Worm (Caenorhabditis elegans) whole organism, young adult: ENCODE results near the gene K01A2.6.

Source experiments
- B0019.2 ChIP-seq: fragments of 200-800 bp; sonication (Bioruptor generic); conservative IDR thresholded peaks from 2 replicates; pipeline ENCODE4 v1.3.6; 2022; ENCODE audit warnings: missing genetic modification reagents, missing genetic modification characterization, missing compliant biosample characterization
- F10E7.11 ChIP-seq: sonication (generic microtip); optimal IDR thresholded peaks from 2 replicates; lab custom pipeline; 2017; ENCODE audit warnings: mild to moderate bottlenecking, missing genetic modification characterization, moderate library complexity, missing compliant biosample characterization
- F23B12.7 ChIP-seq: sonication (generic microtip); optimal IDR thresholded peaks from 2 replicates; lab custom pipeline; 2017; ENCODE audit warnings: missing genetic modification characterization, mild to moderate bottlenecking, missing compliant biosample characterization, antibody characterized with exemption, moderate library complexity; ENCODE audit not compliant: insufficient read depth
- K11D2.4 ChIP-seq: fragments of 200-800 bp; sonication (Bioruptor generic); IDR thresholded peaks from 2 replicates; pipeline ENCODE4 v1.3.6; 2022; ENCODE audit warnings: missing genetic modification reagents, missing genetic modification characterization, missing compliant biosample characterization
- T26A5.8 ChIP-seq: sonication (generic microtip); optimal IDR thresholded peaks from 2 replicates; lab custom pipeline; 2016; ENCODE audit warnings: missing genetic modification characterization, missing compliant biosample characterization
- Y95B8A.8 ChIP-seq: fragments of 200-800 bp; sonication (Bioruptor generic); IDR thresholded peaks from 2 replicates; pipeline ENCODE4 v1.3.6; 2022; ENCODE audit warnings: missing genetic modification reagents, missing genetic modification characterization, missing compliant biosample characterization
- ZK185.1 ChIP-seq: sonication (generic microtip); optimal IDR thresholded peaks from 2 replicates; lab custom pipeline; 2016; ENCODE audit warnings: mild to moderate bottlenecking, missing genetic modification characterization, missing compliant biosample characterization; ENCODE audit not compliant: poor library complexity, severe bottlenecking
- akir-1 ChIP-seq: fragments of 200-800 bp; sonication (Bioruptor generic); optimal IDR thresholded peaks from 2 replicates; lab custom pipeline; 2018; ENCODE audit warnings: mild to moderate bottlenecking, missing genetic modification characterization, moderate library complexity, missing compliant biosample characterization
- ama-1 ChIP-seq, 3 experiments: fragments of 150-350 bp in 1 of 3; sonication (generic microtip) in 2 of 3; optimal IDR thresholded peaks; 2 replicates each; lab custom pipeline; 2014 to 2018; ENCODE audit warnings: missing biosample characterization in 2 of 3, missing genetic modification characterization in 2 of 3, missing genetic modification reagents in 2 of 3
- athp-1 ChIP-seq: sonication (generic microtip); optimal IDR thresholded peaks from 2 replicates; lab custom pipeline; 2017; ENCODE audit warnings: mild to moderate bottlenecking, missing genetic modification characterization, missing compliant biosample characterization
- attf-3 ChIP-seq: fragments of 200-800 bp; sonication (Bioruptor generic); conservative IDR thresholded peaks from 2 replicates; pipeline ENCODE4 v1.3.6; 2022; ENCODE audit warnings: missing genetic modification reagents, missing genetic modification characterization, missing compliant biosample characterization
- bed-1 ChIP-seq: fragments of 200-800 bp; sonication (Bioruptor generic); IDR thresholded peaks from 2 replicates; pipeline ENCODE4 v1.3.6; 2022; ENCODE audit warnings: missing genetic modification reagents, missing genetic modification characterization, missing compliant biosample characterization
- ceh-100 ChIP-seq: fragments of 200-800 bp; sonication (Bioruptor generic); IDR thresholded peaks from 2 replicates; pipeline ENCODE4 v1.3.6; 2022; ENCODE audit warnings: missing genetic modification reagents, missing genetic modification characterization, missing compliant biosample characterization
- ceh-58 ChIP-seq: fragments of 200-800 bp; sonication (Bioruptor generic); IDR thresholded peaks from 2 replicates; pipeline ENCODE4 v1.3.6; 2022; ENCODE audit warnings: missing genetic modification characterization, missing compliant biosample characterization
- ceh-79 ChIP-seq: sonication (generic microtip); optimal IDR thresholded peaks from 2 replicates; lab custom pipeline; 2017; ENCODE audit warnings: mild to moderate bottlenecking, missing genetic modification characterization, missing compliant biosample characterization
- dox-1 ChIP-seq: fragments of 200-800 bp; sonication (Bioruptor generic); IDR thresholded peaks from 2 replicates; pipeline ENCODE4 v1.3.6; 2022; ENCODE audit warnings: missing genetic modification reagents, missing genetic modification characterization, missing compliant biosample characterization
- egl-44 ChIP-seq: fragments of 200-800 bp; sonication (Bioruptor generic); IDR thresholded peaks from 2 replicates; pipeline ENCODE4 v1.3.6; 2022; ENCODE audit warnings: missing genetic modification reagents, missing genetic modification characterization, missing compliant biosample characterization
- ekl-4 ChIP-seq: fragments of 200-800 bp; sonication (Bioruptor generic); IDR thresholded peaks from 2 replicates; pipeline ENCODE4 v1.3.6; 2022; ENCODE audit warnings: missing genetic modification reagents, missing genetic modification characterization, missing compliant biosample characterization
- fkh-3 ChIP-seq: sonication (generic microtip); optimal IDR thresholded peaks from 2 replicates; lab custom pipeline; 2016; ENCODE audit warnings: mild to moderate bottlenecking, missing genetic modification characterization, missing compliant biosample characterization
- gei-17 ChIP-seq: fragments of 200-800 bp; sonication (Bioruptor generic); optimal IDR thresholded peaks from 2 replicates; lab custom pipeline; 2018; ENCODE audit warnings: mild to moderate bottlenecking, missing genetic modification characterization, missing compliant biosample characterization
- hlh-12 ChIP-seq: sonication (generic microtip); optimal IDR thresholded peaks from 2 replicates; lab custom pipeline; 2016; ENCODE audit warnings: missing genetic modification characterization, missing compliant biosample characterization
- hlh-26 ChIP-seq: fragments of 200-800 bp; sonication (Bioruptor generic); conservative IDR thresholded peaks from 2 replicates; pipeline ENCODE4 v1.3.6; 2022; ENCODE audit warnings: missing genetic modification reagents, missing genetic modification characterization, missing compliant biosample characterization
- lag-1 ChIP-seq: fragments of 200-800 bp; sonication (Bioruptor generic); IDR thresholded peaks from 2 replicates; pipeline ENCODE4 v1.3.6; 2022; ENCODE audit warnings: missing genetic modification reagents, missing genetic modification characterization, missing compliant biosample characterization
- lin-54 ChIP-seq: fragments of 200-800 bp; sonication (Bioruptor generic); optimal IDR thresholded peaks from 2 replicates; lab custom pipeline; 2018; ENCODE audit warnings: mild to moderate bottlenecking, missing genetic modification characterization, missing compliant biosample characterization
- lsl-1 ChIP-seq: fragments of 200-800 bp; sonication (Bioruptor generic); optimal IDR thresholded peaks from 2 replicates; lab custom pipeline; 2018; ENCODE audit warnings: mild to moderate bottlenecking, missing genetic modification characterization, moderate library complexity, missing compliant biosample characterization
- lsy-27 ChIP-seq: sonication (generic microtip); optimal IDR thresholded peaks from 2 replicates; lab custom pipeline; 2017; ENCODE audit warnings: missing genetic modification characterization, mild to moderate bottlenecking, missing compliant biosample characterization, antibody characterized with exemption, missing genotype, borderline replicate concordance; ENCODE audit not compliant: insufficient read depth
- madf-6 ChIP-seq: fragments of 200-800 bp; sonication (Bioruptor generic); IDR thresholded peaks from 2 replicates; pipeline ENCODE4 v1.3.6; 2022; ENCODE audit warnings: missing genetic modification reagents, missing genetic modification characterization, missing compliant biosample characterization
- mcd-1 ChIP-seq: fragments of 200-800 bp; sonication (Bioruptor generic); IDR thresholded peaks from 2 replicates; pipeline ENCODE4 v1.3.6; 2022; ENCODE audit warnings: missing genetic modification reagents, missing genetic modification characterization, missing compliant biosample characterization
- nfya-2 ChIP-seq: fragments of 200-800 bp; sonication (Bioruptor generic); IDR thresholded peaks from 2 replicates; pipeline ENCODE4 v1.3.6; 2022; ENCODE audit warnings: missing genetic modification reagents, missing genetic modification characterization, missing compliant biosample characterization
- nfyb-1 ChIP-seq: fragments of 200-800 bp; sonication (Bioruptor generic); IDR thresholded peaks from 2 replicates; pipeline ENCODE4 v1.3.6; 2022; ENCODE audit warnings: missing genetic modification reagents, missing genetic modification characterization, missing compliant biosample characterization
- nhr-120 ChIP-seq: fragments of 200-800 bp; sonication (Bioruptor generic); IDR thresholded peaks from 2 replicates; pipeline ENCODE4 v1.3.6; 2022; ENCODE audit warnings: missing genetic modification characterization, missing compliant biosample characterization
- nhr-179 ChIP-seq: sonication (generic microtip); optimal IDR thresholded peaks from 2 replicates; lab custom pipeline; 2016; ENCODE audit warnings: mild to moderate bottlenecking, missing genetic modification characterization, missing compliant biosample characterization
- nhr-90 ChIP-seq: sonication (generic microtip); optimal IDR thresholded peaks from 2 replicates; lab custom pipeline; 2016; ENCODE audit warnings: missing genotype, mild to moderate bottlenecking, missing genetic modification characterization, missing compliant biosample characterization
- rec-8 ChIP-seq, 2 experiments: sonication (generic microtip); optimal IDR thresholded peaks; 2 replicates each; lab custom pipeline; 2016; ENCODE audit warnings: mild to moderate bottlenecking in 2 of 2, missing genetic modification characterization in 2 of 2, missing genetic modification reagents in 2 of 2, missing genotype in 2 of 2, missing biosample characterization in 1 of 2, missing compliant biosample characterization in 1 of 2, moderate library complexity in 1 of 2
- repo-1 ChIP-seq: sonication (generic microtip); optimal IDR thresholded peaks from 2 replicates; lab custom pipeline; 2017; ENCODE audit warnings: mild to moderate bottlenecking, missing genetic modification characterization, missing compliant biosample characterization
- rpc-1 ChIP-seq, 2 experiments: fragments of 150-350 bp in 1 of 2; sonication (generic microtip) in 1 of 2; optimal IDR thresholded peaks; 2 replicates each; lab custom pipeline; 2014 to 2018; ENCODE audit warnings: missing biosample characterization in 1 of 2, missing genetic modification characterization in 1 of 2, missing genetic modification reagents in 1 of 2, missing genotype in 1 of 2
- somi-1 ChIP-seq: fragments of 200-800 bp; sonication (Bioruptor generic); optimal IDR thresholded peaks from 2 replicates; lab custom pipeline; 2018; ENCODE audit warnings: mild to moderate bottlenecking, missing genetic modification characterization, missing compliant biosample characterization
- xnd-1 ChIP-seq: sonication (generic microtip); optimal IDR thresholded peaks from 2 replicates; lab custom pipeline; 2016; ENCODE audit warnings: missing genotype, missing genetic modification reagents, missing genetic modification characterization, missing compliant biosample characterization
- zfh-2 ChIP-seq: fragments of 200-800 bp; sonication (Bioruptor generic); conservative IDR thresholded peaks from 2 replicates; pipeline ENCODE4 v1.3.6; 2022; ENCODE audit warnings: missing genetic modification reagents, missing genetic modification characterization, missing compliant biosample characterization
- ztf-18 ChIP-seq: sonication (generic microtip); optimal IDR thresholded peaks from 2 replicates; lab custom pipeline; 2016; ENCODE audit warnings: missing genotype, mild to moderate bottlenecking, missing genetic modification characterization, missing compliant biosample characterization
- ztf-28 ChIP-seq: fragments of 200-800 bp; sonication (Bioruptor generic); IDR thresholded peaks from 2 replicates; pipeline ENCODE4 v1.3.6; 2022; ENCODE audit warnings: missing genetic modification reagents, missing genetic modification characterization, missing compliant biosample characterization
- ztf-6 ChIP-seq: fragments of 200-800 bp; sonication (Bioruptor generic); IDR thresholded peaks from 2 replicates; pipeline ENCODE4 v1.3.6; 2022; ENCODE audit warnings: missing genetic modification reagents, missing genetic modification characterization, missing compliant biosample characterization

K01A2.6 gene

ce11 chrII:337233-337832 is 37.5 kb downstream of the K01A2.6 start, which contains the start of gene cpn-2:
Gene cpn-2 (plus strand): TSS chrII:337782.
- no peak for TF ChIP-seq nhr-90 (tag; lab: Kevin White, UChicago)
- TF ChIP-seq rpc-1 (optimal IDR thresholded peaks at IDR 0.05; lab: Kevin White, UChicago) = no peak
- no peak for TF ChIP-seq rpc-1 (tag; optimal IDR thresholded peaks at IDR 0.05; lab: Kevin White, UChicago)
- TF ChIP-seq K11D2.4 = no peak
- no peak for TF ChIP-seq ztf-6
- no peak for TF ChIP-seq hlh-26
- no peak for TF ChIP-seq repo-1
- TF ChIP-seq fkh-3 (tag; lab: Kevin White, UChicago) = no peak
- no peak for TF ChIP-seq F23B12.7 (tag; lab: Kevin White, UChicago)
- no peak for TF ChIP-seq T26A5.8 (tag; lab: Kevin White, UChicago)
- no peak for TF ChIP-seq lag-1 (GFP tag; lab: Robert Waterston, UW)
- TF ChIP-seq gei-17 (GFP tag; lab: Kevin White, UChicago) = no peak
- no peak for TF ChIP-seq lsy-27 (tag; lab: Kevin White, UChicago)
- no peak for TF ChIP-seq rec-8 (tag; optimal IDR thresholded peaks at IDR 0.05; lab: Kevin White, UChicago)
- TF ChIP-seq madf-6 (GFP tag; lab: Robert Waterston, UW) = no peak
- TF ChIP-seq ZK185.1 = no peak
- no peak for TF ChIP-seq somi-1 (GFP tag; lab: Kevin White, UChicago)
- TF ChIP-seq ceh-79 (tag; lab: Kevin White, UChicago) = no peak
- TF ChIP-seq, all 124 proteins: peak for 0

ce11 chrII:340224-340623 is 40.4 kb downstream of the K01A2.6 start, which contains the start of gene clc-31:
Gene clc-31 (plus strand): TSS chrII:340524.
- TF ChIP-seq Y95B8A.8 (GFP tag; lab: Robert Waterston, UW) = no peak
- no peak for TF ChIP-seq athp-1 (tag; lab: Kevin White, UChicago)
- TF ChIP-seq nhr-120 = no peak
- TF ChIP-seq ekl-4 (GFP tag; lab: Robert Waterston, UW) = no peak

DNA sequence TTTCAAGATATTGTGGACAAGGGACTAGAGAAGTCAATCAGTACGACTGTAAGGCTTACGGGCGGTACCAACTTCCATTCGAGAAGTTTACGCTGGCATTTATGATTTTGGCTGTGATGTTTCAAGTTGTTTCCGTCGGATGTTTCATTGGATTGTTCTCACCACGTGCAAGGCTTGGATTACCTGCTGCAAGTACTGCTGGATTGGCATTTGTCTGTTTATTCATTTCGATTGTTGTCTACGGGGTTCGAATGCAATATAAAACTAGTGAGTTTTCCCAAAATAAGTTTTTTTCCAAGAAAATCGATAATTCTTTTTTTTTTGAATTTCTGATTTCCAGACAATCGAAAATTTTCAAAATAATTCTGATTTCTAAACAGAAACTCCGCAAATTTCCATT is 40.9 kb downstream of the K01A2.6 start:
- TF ChIP-seq ceh-58 (GFP tag; lab: Robert Waterston, UW) = no peak

- TF ChIP-seq nfyb-1 (GFP tag; lab: Robert Waterston, UW) (peak; percentile 96), B0019.2 (no peak), ztf-28 (GFP tag; lab: Robert Waterston, UW) (no peak), nfya-2 (GFP tag; lab: Robert Waterston, UW) (peak; percentile 82; the same call in 1 of the 2 replicates)
Observed at ce11 chrII:341282-341681, 41.5 kb downstream of the K01A2.6 start.

- TF ChIP-seq attf-3 (GFP tag; lab: Robert Waterston, UW) (peak; percentile 97), bed-1 (no peak), Y95B8A.8 (GFP tag; lab: Robert Waterston, UW) (no peak), dox-1 (GFP tag; lab: Robert Waterston, UW) (no peak), K11D2.4 (no peak), lsl-1 (GFP tag; lab: Kevin White, UChicago) (peak; percentile 64), akir-1 (no peak), F10E7.11 (tag; lab: Kevin White, UChicago) (no peak), ztf-18 (tag; lab: Kevin White, UChicago) (no peak), lin-54 (GFP tag; lab: Kevin White, UChicago) (no peak), ama-1 (optimal IDR thresholded peaks at IDR 0.05; lab: Kevin White, UChicago) (no peak), ama-1 (GFP tag; optimal IDR thresholded peaks at IDR 0.05; lab: Kevin White, UChicago) (no peak), egl-44 (GFP tag; lab: Robert Waterston, UW) (no peak), mcd-1 (GFP tag; lab: Robert Waterston, UW) (peak; percentile 30; the same call in 1 of the 2 replicates), zfh-2 (no peak), nhr-179 (no peak), ceh-100 (GFP tag; lab: Robert Waterston, UW) (no peak), xnd-1 (tag; lab: Kevin White, UChicago) (peak; percentile 39), hlh-12 (tag; lab: Kevin White, UChicago) (no peak)
Observed at ce11 chrII:347734-348133, 48.0 kb downstream of the K01A2.6 start, which contains the start of gene D1069.3. Gene D1069.3 (minus strand): TSS chrII:347891.
